Fruit fly (Drosophila melanogaster): ENCODE results near the gene CG32772.

The CG32772 gene

dm6 chrX:4961028-4961427 is 52.1 kb downstream of the CG32772 start, which contains the start of gene CG15468:
TSS of gene CG15468 (minus strand) at chrX:4961128.
- TF ChIP-seq Hnf4 (GFP tag; optimal IDR thresholded peaks at IDR 0.05) (no peak), CG32264 (GFP tag; optimal IDR thresholded peaks at IDR 0.05) (no peak), dl (GFP tag; optimal IDR thresholded peaks at IDR 0.05; ENCODE audit: insufficient read depth in 1 of 2, partially characterized antibody in 2 of 2) (no peak), HLH106 (tag; optimal IDR thresholded peaks at IDR 0.05) (no peak), lola (GFP tag; optimal IDR thresholded peaks at IDR 0.05) (no peak), brk (GFP tag; optimal IDR thresholded peaks at IDR 0.05) (no peak), fru (GFP tag; optimal IDR thresholded peaks at IDR 0.05) (no peak), h (GFP tag; optimal IDR thresholded peaks at IDR 0.05) (no peak), CG9705 (GFP tag; optimal IDR thresholded peaks at IDR 0.05) (no peak), psq (GFP tag; optimal IDR thresholded peaks at IDR 0.05) (no peak), OdsH (GFP tag; optimal IDR thresholded peaks at IDR 0.05) (no peak), Dfd (GFP tag; optimal IDR thresholded peaks at IDR 0.05) (no peak), foxo (GFP tag; optimal IDR thresholded peaks at IDR 0.05) (no peak), br (GFP tag; optimal IDR thresholded peaks at IDR 0.05) (no peak), CrebA (GFP tag; optimal IDR thresholded peaks at IDR 0.05; ENCODE audit: borderline replicate concordance) (no peak)

dm6 chrX:4962964-4963363 is 54.1 kb downstream of the CG32772 start:
- TF ChIP-seq Jra (GFP tag; optimal IDR thresholded peaks at IDR 0.05): no peak
- no peak for TF ChIP-seq ey (GFP tag; optimal IDR thresholded peaks at IDR 0.05)
- TF ChIP-seq Vsx2 (GFP tag; optimal IDR thresholded peaks at IDR 0.05; ENCODE audit: partially characterized antibody): no peak
- TF ChIP-seq Rel (GFP tag; optimal IDR thresholded peaks at IDR 0.05): no peak
- no peak for TF ChIP-seq Rel (tag; optimal IDR thresholded peaks at IDR 0.05)
- TF ChIP-seq sv (GFP tag; optimal IDR thresholded peaks at IDR 0.05): no peak
- no peak for TF ChIP-seq Sp1 (GFP tag; optimal IDR thresholded peaks at IDR 0.05)
- no peak for TF ChIP-seq br (GFP tag; optimal IDR thresholded peaks at IDR 0.05)
- TF ChIP-seq h (GFP tag; optimal IDR thresholded peaks at IDR 0.05): no peak
- no peak for TF ChIP-seq Mio (GFP tag; optimal IDR thresholded peaks at IDR 0.05)
- TF ChIP-seq HLH106 (tag; optimal IDR thresholded peaks at IDR 0.05): no peak
- TF ChIP-seq sage (GFP tag; optimal IDR thresholded peaks at IDR 0.05): no peak
- no peak for TF ChIP-seq psq (GFP tag; optimal IDR thresholded peaks at IDR 0.05)
- no peak for TF ChIP-seq fru (GFP tag; optimal IDR thresholded peaks at IDR 0.05)
- TF ChIP-seq OdsH (GFP tag; optimal IDR thresholded peaks at IDR 0.05): no peak
- no peak for TF ChIP-seq CrebA (GFP tag; optimal IDR thresholded peaks at IDR 0.05; ENCODE audit: borderline replicate concordance)
- no peak for TF ChIP-seq brk (GFP tag; optimal IDR thresholded peaks at IDR 0.05)
- no peak for TF ChIP-seq Abd-B (GFP tag; optimal IDR thresholded peaks at IDR 0.05)

Measured in whole organism, wandering third instar larva.